Fruit fly (Drosophila melanogaster) S2 (cell line): Measurements from ENCODE around the gene cana.

Source experiments
- CG8478 ChIP-seq: fragments of >200 bp; optimal IDR thresholded peaks from 2 replicates; lab custom pipeline; 2018
- CTCF ChIP-seq, 2 experiments: fragments of >200 bp; optimal IDR thresholded peaks; 2 replicates each; lab custom pipeline; 2018

cana gene

DNA sequence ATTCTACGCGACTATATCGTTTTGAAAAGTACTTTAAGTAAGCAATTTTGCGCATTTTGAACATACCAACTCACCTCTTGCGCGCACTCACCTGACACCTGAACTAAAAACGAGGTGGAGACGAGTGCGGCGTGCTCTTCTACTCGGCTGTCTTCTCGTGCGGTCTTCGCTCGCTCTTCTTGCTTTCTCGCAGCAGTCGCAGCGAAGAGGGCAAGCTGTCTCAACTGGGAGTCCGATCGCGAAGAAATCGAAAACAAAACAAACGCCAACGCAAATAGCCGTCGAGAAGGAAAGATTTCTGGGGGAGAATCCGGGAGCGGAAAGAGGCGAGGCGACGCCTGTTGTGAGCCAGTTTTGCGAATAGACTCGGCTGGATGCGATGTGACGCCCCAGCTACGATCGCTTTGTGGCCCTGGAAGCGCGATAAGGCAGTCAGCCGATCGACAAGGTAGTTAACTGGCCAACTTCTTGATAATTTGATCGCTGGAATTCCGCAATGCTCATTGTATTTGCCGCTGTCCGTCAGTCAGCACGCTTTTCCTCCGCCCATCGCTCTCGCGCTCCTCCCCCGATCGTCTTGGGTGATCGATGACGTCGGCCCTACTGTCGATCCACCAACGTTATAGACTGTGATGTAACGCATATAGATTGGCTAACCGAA, 2.2 kb downstream of the cana start:
- TF ChIP-seq CG8478 (lab: Kevin White, UChicago): no peak
- TF ChIP-seq CTCF (optimal IDR thresholded peaks at IDR 0.05; lab: Kevin White, UChicago): no peak

- peak; percentile 3 to 27 for TF ChIP-seq CTCF (optimal IDR thresholded peaks at IDR 0.05; lab: Kevin White, UChicago)
- no peak for TF ChIP-seq CG8478 (lab: Kevin White, UChicago)
Measured at dm6 chr2L:11277927-11278351, 8.4 kb downstream of the cana start, which contains the start of gene CG33695. Gene CG33695 (plus strand): TSS chr2L:11278021.

dm6 chr2L:11280090-11280489, 10.5 kb downstream of the cana start, which contains the start of gene Ppt2:
Gene Ppt2 (plus strand): TSS chr2L:11280298.
- peak in 1 of 2 experiments; percentile 25 for TF ChIP-seq CTCF (optimal IDR thresholded peaks at IDR 0.05; lab: Kevin White, UChicago)
- no peak for TF ChIP-seq CG8478 (lab: Kevin White, UChicago)

DNA sequence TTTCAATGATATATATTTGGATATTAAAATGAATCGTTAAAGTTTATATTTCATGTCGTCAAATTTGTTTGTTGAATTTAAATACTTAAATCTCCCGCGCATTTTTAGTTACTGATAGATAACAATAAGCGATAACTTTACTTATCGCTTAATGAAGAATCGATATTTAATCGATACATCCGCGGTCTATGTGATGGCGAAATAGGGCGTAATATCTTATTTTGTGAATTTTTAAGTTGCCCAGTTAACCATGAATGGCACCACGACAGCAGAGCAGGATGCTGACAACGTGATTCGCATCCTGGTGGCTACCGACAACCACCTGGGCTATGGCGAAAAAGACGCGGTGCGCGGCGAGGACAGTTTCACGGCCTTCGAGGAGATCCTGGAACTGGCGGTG, 12.3 kb downstream of the cana start, which contains the start of gene mre11:
mre11 (plus strand) TSS at position 161 of the 400 bp plus-strand sequence.
- no peak for TF ChIP-seq CTCF (optimal IDR thresholded peaks at IDR 0.05; lab: Kevin White, UChicago)
- TF ChIP-seq CG8478 (lab: Kevin White, UChicago): no peak

dm6 chr2L:11285606-11286005, 16.0 kb downstream of the cana start, which contains the start of gene Osi21:
Gene Osi21 (minus strand): TSS chr2L:11285706.
- TF ChIP-seq CG8478 (lab: Kevin White, UChicago) (no peak), CTCF (optimal IDR thresholded peaks at IDR 0.05; lab: Kevin White, UChicago) (no peak)

DNA sequence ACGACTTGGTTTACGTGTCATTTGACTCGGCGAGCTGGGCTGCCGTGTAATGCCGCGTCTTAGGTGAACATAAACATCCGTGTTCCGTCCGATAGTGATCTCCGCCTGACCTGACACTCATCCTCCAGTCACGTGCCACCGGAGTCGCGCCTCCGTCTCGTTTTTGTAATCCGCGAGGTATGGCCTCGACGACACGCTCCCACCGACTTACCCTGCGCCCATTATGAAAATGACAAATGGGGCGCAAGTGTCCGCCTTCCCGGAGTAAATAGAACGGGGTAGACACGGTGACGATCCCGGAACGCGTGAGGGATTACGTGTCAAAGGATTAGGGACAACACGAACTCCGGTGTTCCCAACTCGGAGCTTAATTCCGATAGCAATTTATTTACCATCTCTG, 26.2 kb downstream of the cana start:
- no peak for TF ChIP-seq CG8478 (lab: Kevin White, UChicago)
- TF ChIP-seq CTCF (optimal IDR thresholded peaks at IDR 0.05; lab: Kevin White, UChicago): no peak

- no peak for TF ChIP-seq CTCF (optimal IDR thresholded peaks at IDR 0.05; lab: Kevin White, UChicago)
- TF ChIP-seq CG8478 (lab: Kevin White, UChicago): no peak
Measured at dm6 chr2L:11296483-11296882, 26.9 kb downstream of the cana start.

- TF ChIP-seq CG8478 (lab: Kevin White, UChicago): no peak
- TF ChIP-seq CTCF (optimal IDR thresholded peaks at IDR 0.05; lab: Kevin White, UChicago): no peak
Measured at dm6 chr2L:11302507-11302906, 32.9 kb downstream of the cana start.

DNA sequence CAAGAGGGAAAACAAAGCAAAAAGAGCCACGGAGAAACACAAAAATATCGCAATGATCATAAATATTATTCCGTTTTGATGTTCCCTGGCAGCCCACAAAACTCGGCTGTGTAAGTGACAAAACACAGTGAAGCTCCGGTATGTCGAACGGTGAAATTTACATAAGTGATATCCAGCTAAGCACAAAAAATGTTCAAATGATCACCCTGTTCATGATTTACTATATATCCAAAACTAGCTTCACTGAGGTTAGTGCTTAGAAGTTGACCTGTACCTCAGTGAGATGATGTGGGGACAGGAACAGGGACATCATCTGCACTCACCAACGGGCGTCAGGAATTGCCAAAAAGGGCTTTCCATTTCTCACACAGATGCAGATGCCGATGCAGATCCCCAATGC, 36.5 kb downstream of the cana start:
- TF ChIP-seq CTCF (optimal IDR thresholded peaks at IDR 0.05; lab: Kevin White, UChicago) (no peak), CG8478 (lab: Kevin White, UChicago) (no peak)

- TF ChIP-seq CG8478 (lab: Kevin White, UChicago): no peak
- TF ChIP-seq CTCF (optimal IDR thresholded peaks at IDR 0.05; lab: Kevin White, UChicago): no peak
Measured at dm6 chr2L:11307072-11307471, 37.5 kb downstream of the cana start.

dm6 chr2L:11309806-11310205, 40.2 kb downstream of the cana start:
- no peak for TF ChIP-seq CTCF (optimal IDR thresholded peaks at IDR 0.05; lab: Kevin White, UChicago)
- TF ChIP-seq CG8478 (lab: Kevin White, UChicago): no peak

- TF ChIP-seq CTCF (optimal IDR thresholded peaks at IDR 0.05; lab: Kevin White, UChicago): no peak
- TF ChIP-seq CG8478 (lab: Kevin White, UChicago): no peak
Measured at dm6 chr2L:11317655-11318278, 48.2 kb downstream of the cana start.

- TF ChIP-seq CG8478 (lab: Kevin White, UChicago) (no peak), CTCF (optimal IDR thresholded peaks at IDR 0.05; lab: Kevin White, UChicago) (peak; percentile 34 to 63)
Measured at dm6 chr2L:11318464-11318863, 48.9 kb downstream of the cana start.

- no peak for TF ChIP-seq CTCF (optimal IDR thresholded peaks at IDR 0.05; lab: Kevin White, UChicago)
- no peak for TF ChIP-seq CG8478 (lab: Kevin White, UChicago)
Measured at dm6 chr2L:11319221-11319620, 49.6 kb downstream of the cana start.

dm6 chr2L:11322115-11322514, 52.5 kb downstream of the cana start:
- TF ChIP-seq CTCF (optimal IDR thresholded peaks at IDR 0.05; lab: Kevin White, UChicago) (no peak), CG8478 (lab: Kevin White, UChicago) (no peak)
